Worm (Caenorhabditis elegans) whole organism, L3 larva: ENCODE measurements around the gene C18D11.9.

Experiments
- aly-2 ChIP-seq: fragments of 150-350 bp; optimal IDR thresholded peaks from 2 replicates; lab custom pipeline; 2014; ENCODE audit warnings: missing biosample characterization, missing genetic modification characterization
- ama-1 ChIP-seq: fragments of 150-350 bp; optimal IDR thresholded peaks from 2 replicates; lab custom pipeline; 2018
- ceh-16 ChIP-seq: sonication (generic microtip); optimal IDR thresholded peaks from 2 replicates; lab custom pipeline; 2017; ENCODE audit warnings: missing biosample characterization, missing genetic modification characterization
- ceh-28 ChIP-seq: fragments of 150-350 bp; optimal IDR thresholded peaks from 2 replicates; lab custom pipeline; 2014; ENCODE audit warnings: missing biosample characterization, missing genetic modification reagents, missing genetic modification characterization
- egl-5 ChIP-seq: fragments of 150-350 bp; optimal IDR thresholded peaks from 2 replicates; lab custom pipeline; 2017; ENCODE audit warnings: missing biosample characterization, missing genetic modification reagents, missing genetic modification characterization, inconsistent platforms
- elt-1 ChIP-seq: fragments of 150-350 bp; optimal IDR thresholded peaks from 2 replicates; lab custom pipeline; 2014; ENCODE audit warnings: missing biosample characterization, missing genetic modification characterization
- elt-2 ChIP-seq: sonication (generic microtip); optimal IDR thresholded peaks from 2 replicates; lab custom pipeline; 2016; ENCODE audit warnings: missing genetic modification reagents, mild to moderate bottlenecking, missing genetic modification characterization, missing compliant biosample characterization
- eor-1 ChIP-seq, 2 experiments: fragments of 150-350 bp; optimal IDR thresholded peaks; 2 replicates each; lab custom pipeline; 2014 to 2018; ENCODE audit warnings: missing biosample characterization in 2 of 2, missing genetic modification characterization in 2 of 2
- fkh-10 ChIP-seq: sonication (generic microtip); optimal IDR thresholded peaks from 2 replicates; lab custom pipeline; 2017; ENCODE audit warnings: missing biosample characterization, missing genetic modification reagents, missing genetic modification characterization
- hmg-11 ChIP-seq: sonication (generic microtip); optimal IDR thresholded peaks from 2 replicates; lab custom pipeline; 2016; ENCODE audit warnings: missing genetic modification characterization, missing compliant biosample characterization
- lin-15B ChIP-seq: fragments of 150-350 bp; optimal IDR thresholded peaks from 2 replicates; lab custom pipeline; 2014; ENCODE audit warnings: missing biosample characterization, missing genetic modification characterization
- nhr-237 ChIP-seq: fragments of 150-350 bp; optimal IDR thresholded peaks from 2 replicates; lab custom pipeline; 2014; ENCODE audit warnings: missing biosample characterization, missing genetic modification characterization
- nhr-67 ChIP-seq: fragments of 150-350 bp; optimal IDR thresholded peaks from 2 replicates; lab custom pipeline; 2014; ENCODE audit warnings: missing biosample characterization, missing genetic modification characterization
- nhr-76 ChIP-seq: fragments of 150-350 bp; sonication (generic microtip); optimal IDR thresholded peaks from 5 replicates; lab custom pipeline; 2014; ENCODE audit warnings: missing biosample characterization, missing genetic modification characterization
- pha-4 ChIP-seq: fragments of 150-350 bp; optimal IDR thresholded peaks from 2 replicates; lab custom pipeline; 2014; ENCODE audit warnings: missing biosample characterization, missing genetic modification reagents, missing genetic modification characterization
- sea-2 ChIP-seq: fragments of 150-350 bp; sonication (generic microtip); optimal IDR thresholded peaks from 4 replicates; lab custom pipeline; 2014; ENCODE audit warnings: missing biosample characterization, missing genetic modification reagents, missing genetic modification characterization
- tbx-2 ChIP-seq: sonication (generic microtip); optimal IDR thresholded peaks from 2 replicates; lab custom pipeline; 2016; ENCODE audit warnings: mild to moderate bottlenecking, missing genetic modification characterization, missing compliant biosample characterization
- unc-39 ChIP-seq: sonication (generic microtip); optimal IDR thresholded peaks from 4 replicates; lab custom pipeline; 2017; ENCODE audit warnings: missing biosample characterization, missing genetic modification characterization
- unc-62 ChIP-seq: fragments of 150-350 bp; sonication (generic microtip); optimal IDR thresholded peaks from 4 replicates; lab custom pipeline; 2014; ENCODE audit warnings: missing biosample characterization, missing genetic modification reagents, missing genetic modification characterization
- zag-1 ChIP-seq: fragments of 150-350 bp; optimal IDR thresholded peaks from 2 replicates; lab custom pipeline; 2014; ENCODE audit warnings: missing biosample characterization, missing genetic modification characterization
- ztf-11 ChIP-seq: fragments of 150-350 bp; optimal IDR thresholded peaks from 2 replicates; lab custom pipeline; 2014; ENCODE audit warnings: missing biosample characterization, missing genetic modification characterization

The C18D11.9 gene

DNA sequence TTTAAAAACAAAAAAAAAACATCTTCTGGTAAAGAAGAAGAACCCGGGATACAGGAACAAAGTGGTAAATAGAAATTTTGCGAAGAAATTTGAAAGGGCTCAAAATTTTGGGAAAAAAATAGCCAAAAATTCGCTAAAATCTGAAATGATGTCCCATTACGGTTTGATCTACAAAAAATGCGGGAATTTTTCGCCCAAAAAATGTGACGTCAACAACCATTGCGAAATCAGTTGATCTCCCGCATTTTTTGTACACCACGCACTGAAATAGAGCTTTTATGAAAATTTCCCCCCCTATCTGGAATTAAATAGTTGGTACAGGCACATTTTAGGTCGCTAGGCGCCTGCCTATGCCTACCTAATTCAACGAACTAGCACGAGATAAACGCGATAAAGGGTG is 40.7 kb downstream of the C18D11.9 start:
- TF ChIP-seq nhr-76 (tag; lab: Kevin White, UChicago) (no peak), eor-1 (tag; optimal IDR thresholded peaks at IDR 0.05; lab: Kevin White, UChicago) (no peak), pha-4 (tag; lab: Kevin White, UChicago) (no peak), elt-2 (no peak), fkh-10 (GFP tag; lab: Kevin White, UChicago) (no peak), ama-1 (lab: Kevin White, UChicago) (no peak), ceh-16 (tag; lab: Kevin White, UChicago) (no peak), nhr-237 (no peak), ztf-11 (tag; lab: Kevin White, UChicago) (no peak)

DNA sequence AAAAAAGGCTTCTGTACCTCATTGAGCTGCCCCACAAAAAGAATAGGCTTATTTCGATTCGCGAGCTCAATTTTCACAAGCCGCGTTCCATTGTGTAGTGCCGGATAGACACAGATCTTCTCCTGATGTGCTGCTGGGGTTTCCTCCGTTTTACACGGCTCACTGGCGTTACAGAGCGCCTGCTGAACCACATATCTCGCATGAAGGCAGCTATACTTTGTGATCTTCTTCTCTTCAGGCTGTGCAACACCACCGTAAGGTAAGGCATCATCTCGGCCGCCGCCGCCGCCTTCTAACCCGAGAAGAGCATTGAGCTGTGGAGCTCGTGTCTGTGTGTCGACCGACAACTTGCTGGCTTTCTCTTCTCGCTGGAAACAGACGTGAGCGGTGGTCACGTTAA is 44.6 kb downstream of the C18D11.9 start:
- TF ChIP-seq ceh-28 (tag; lab: Kevin White, UChicago) (no peak), lin-15B (no peak), sea-2 (GFP tag; lab: Kevin White, UChicago) (no peak), tbx-2 (tag; lab: Kevin White, UChicago) (no peak), eor-1 (tag; optimal IDR thresholded peaks at IDR 0.05; lab: Kevin White, UChicago) (no peak), aly-2 (no peak), fkh-10 (GFP tag; lab: Kevin White, UChicago) (no peak), nhr-67 (tag; lab: Kevin White, UChicago) (no peak), elt-1 (tag; lab: Kevin White, UChicago) (no peak), hmg-11 (tag; lab: Kevin White, UChicago) (no peak), egl-5 (tag; lab: Kevin White, UChicago) (no peak)

DNA sequence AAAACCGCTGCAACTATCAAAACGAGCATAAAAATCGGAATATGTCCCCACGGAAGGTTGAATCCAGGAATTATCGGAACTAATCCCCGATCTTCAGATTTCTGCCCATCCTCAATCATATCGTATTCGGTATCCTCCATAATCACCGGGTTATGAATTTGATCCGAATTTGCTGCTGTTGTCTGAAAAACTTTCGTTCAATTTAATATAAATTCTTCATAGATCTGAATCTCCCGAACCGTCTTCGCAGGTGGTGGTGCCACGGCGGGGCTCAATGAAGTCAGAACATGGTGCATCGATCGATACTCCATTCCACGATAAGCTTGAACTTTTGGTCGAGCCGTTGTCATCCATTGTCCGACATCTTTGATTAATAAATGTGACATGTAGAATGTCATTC is 47.9 kb downstream of the C18D11.9 start:
- TF ChIP-seq eor-1 (tag; optimal IDR thresholded peaks at IDR 0.05; lab: Kevin White, UChicago) (no peak), elt-1 (tag; lab: Kevin White, UChicago) (no peak), zag-1 (tag; lab: Kevin White, UChicago) (no peak), unc-62 (GFP tag; lab: Kevin White, UChicago) (no peak), tbx-2 (tag; lab: Kevin White, UChicago) (no peak), ama-1 (lab: Kevin White, UChicago) (no peak), unc-39 (tag; lab: Kevin White, UChicago) (no peak)
